Worm (Caenorhabditis elegans) whole organism, L3 larva: Measurements from ENCODE around the gene F20G2.2.

Experiments used
- R02D3.7 ChIP-seq: fragments of 150-350 bp; optimal IDR thresholded peaks from 2 replicates; lab custom pipeline; 2014; ENCODE audit warnings: missing biosample characterization, missing genetic modification characterization
- ZK546.5 ChIP-seq: sonication (generic microtip); optimal IDR thresholded peaks from 2 replicates; lab custom pipeline; 2017; ENCODE audit warnings: missing biosample characterization, missing genetic modification characterization
- aly-2 ChIP-seq: fragments of 150-350 bp; optimal IDR thresholded peaks from 2 replicates; lab custom pipeline; 2014; ENCODE audit warnings: missing biosample characterization, missing genetic modification characterization
- ama-1 ChIP-seq: fragments of 150-350 bp; optimal IDR thresholded peaks from 2 replicates; lab custom pipeline; 2018
- ceh-16 ChIP-seq: sonication (generic microtip); optimal IDR thresholded peaks from 2 replicates; lab custom pipeline; 2017; ENCODE audit warnings: missing biosample characterization, missing genetic modification characterization
- ceh-28 ChIP-seq: fragments of 150-350 bp; optimal IDR thresholded peaks from 2 replicates; lab custom pipeline; 2014; ENCODE audit warnings: missing biosample characterization, missing genetic modification reagents, missing genetic modification characterization
- ceh-82 ChIP-seq: fragments of 150-350 bp; optimal IDR thresholded peaks from 2 replicates; lab custom pipeline; 2014; ENCODE audit warnings: missing biosample characterization, missing genetic modification characterization
- ceh-9 ChIP-seq: sonication (generic microtip); optimal IDR thresholded peaks from 2 replicates; lab custom pipeline; 2018; ENCODE audit warnings: missing biosample characterization, missing genetic modification characterization
- daf-12 ChIP-seq: fragments of 150-350 bp; optimal IDR thresholded peaks from 2 replicates; lab custom pipeline; 2014; ENCODE audit warnings: missing biosample characterization, missing genetic modification reagents, missing genetic modification characterization
- egl-27 ChIP-seq: sonication (generic microtip); optimal IDR thresholded peaks from 4 replicates; lab custom pipeline; 2017; ENCODE audit warnings: missing biosample characterization, missing genetic modification reagents, missing genetic modification characterization
- egl-5 ChIP-seq: fragments of 150-350 bp; optimal IDR thresholded peaks from 2 replicates; lab custom pipeline; 2017; ENCODE audit warnings: missing biosample characterization, missing genetic modification reagents, missing genetic modification characterization, inconsistent platforms
- elt-1 ChIP-seq: fragments of 150-350 bp; optimal IDR thresholded peaks from 2 replicates; lab custom pipeline; 2014; ENCODE audit warnings: missing biosample characterization, missing genetic modification characterization
- elt-2 ChIP-seq: sonication (generic microtip); optimal IDR thresholded peaks from 2 replicates; lab custom pipeline; 2016; ENCODE audit warnings: missing genetic modification reagents, mild to moderate bottlenecking, missing genetic modification characterization, missing compliant biosample characterization
- elt-3 ChIP-seq, 3 experiments: fragments of 150-350 bp in 1 of 3; sonication (generic microtip) in 2 of 3; optimal IDR thresholded peaks; 2 replicates in 2 of 3; 4 replicates in 1 of 3; lab custom pipeline; 2014 to 2017; ENCODE audit warnings: missing biosample characterization in 3 of 3, missing genetic modification characterization in 3 of 3
- eor-1 ChIP-seq, 2 experiments: fragments of 150-350 bp; optimal IDR thresholded peaks; 2 replicates each; lab custom pipeline; 2014 to 2018; ENCODE audit warnings: missing biosample characterization in 2 of 2, missing genetic modification characterization in 2 of 2
- fkh-10 ChIP-seq: sonication (generic microtip); optimal IDR thresholded peaks from 2 replicates; lab custom pipeline; 2017; ENCODE audit warnings: missing biosample characterization, missing genetic modification reagents, missing genetic modification characterization
- fkh-2 ChIP-seq: fragments of 150-350 bp; optimal IDR thresholded peaks from 2 replicates; lab custom pipeline; 2014; ENCODE audit warnings: missing biosample characterization, missing genetic modification reagents, missing genetic modification characterization
- fos-1 ChIP-seq: fragments of 150-350 bp; optimal IDR thresholded peaks from 2 replicates; lab custom pipeline; 2014; ENCODE audit warnings: missing biosample characterization, missing genetic modification characterization
- hmg-11 ChIP-seq: sonication (generic microtip); optimal IDR thresholded peaks from 2 replicates; lab custom pipeline; 2016; ENCODE audit warnings: missing genetic modification characterization, missing compliant biosample characterization
- jun-1 ChIP-seq: fragments of 150-350 bp; optimal IDR thresholded peaks from 2 replicates; lab custom pipeline; 2014; ENCODE audit warnings: missing biosample characterization, missing genetic modification reagents, missing genetic modification characterization
- lin-15B ChIP-seq: fragments of 150-350 bp; optimal IDR thresholded peaks from 2 replicates; lab custom pipeline; 2014; ENCODE audit warnings: missing biosample characterization, missing genetic modification characterization
- lin-39 ChIP-seq: fragments of 150-350 bp; optimal IDR thresholded peaks from 2 replicates; lab custom pipeline; 2018; ENCODE audit warnings: missing biosample characterization, missing genetic modification reagents, missing genetic modification characterization
- lsy-12 ChIP-seq: sonication (generic microtip); optimal IDR thresholded peaks from 2 replicates; lab custom pipeline; 2016; ENCODE audit warnings: mild to moderate bottlenecking, missing genetic modification characterization, missing compliant biosample characterization
- mdl-1 ChIP-seq: fragments of 150-350 bp; optimal IDR thresholded peaks from 2 replicates; lab custom pipeline; 2014; ENCODE audit warnings: missing biosample characterization, missing genetic modification characterization
- mml-1 ChIP-seq: fragments of 150-350 bp; sonication (generic microtip); optimal IDR thresholded peaks from 3 replicates; lab custom pipeline; 2014; ENCODE audit warnings: missing biosample characterization, missing genetic modification characterization
- nfya-1 ChIP-seq: sonication (generic microtip); optimal IDR thresholded peaks from 2 replicates; lab custom pipeline; 2017; ENCODE audit warnings: missing genetic modification characterization, mild to moderate bottlenecking, missing compliant biosample characterization, antibody characterized with exemption, moderate library complexity; ENCODE audit not compliant: insufficient read depth
- nhr-11 ChIP-seq: fragments of 150-350 bp; optimal IDR thresholded peaks from 2 replicates; lab custom pipeline; 2014; ENCODE audit warnings: missing biosample characterization, missing genetic modification characterization
- nhr-12 ChIP-seq: fragments of 150-350 bp; optimal IDR thresholded peaks from 2 replicates; lab custom pipeline; 2014; ENCODE audit warnings: missing biosample characterization, missing genetic modification characterization
- nhr-23 ChIP-seq: fragments of 150-350 bp; optimal IDR thresholded peaks from 2 replicates; lab custom pipeline; 2014; ENCODE audit warnings: missing biosample characterization, missing genetic modification reagents, missing genetic modification characterization
- nhr-237 ChIP-seq: fragments of 150-350 bp; optimal IDR thresholded peaks from 2 replicates; lab custom pipeline; 2014; ENCODE audit warnings: missing biosample characterization, missing genetic modification characterization
- nhr-25 ChIP-seq: sonication (generic microtip); optimal IDR thresholded peaks from 2 replicates; lab custom pipeline; 2017; ENCODE audit warnings: missing biosample characterization, missing genetic modification characterization
- nhr-28 ChIP-seq: fragments of 150-350 bp; optimal IDR thresholded peaks from 2 replicates; lab custom pipeline; 2014; ENCODE audit warnings: missing biosample characterization, missing genetic modification characterization
- nhr-43 ChIP-seq: sonication (generic microtip); optimal IDR thresholded peaks from 2 replicates; lab custom pipeline; 2016; ENCODE audit warnings: mild to moderate bottlenecking, missing genetic modification characterization, missing compliant biosample characterization; ENCODE audit not compliant: poor library complexity, severe bottlenecking
- nhr-67 ChIP-seq: fragments of 150-350 bp; optimal IDR thresholded peaks from 2 replicates; lab custom pipeline; 2014; ENCODE audit warnings: missing biosample characterization, missing genetic modification characterization
- nhr-76 ChIP-seq: fragments of 150-350 bp; sonication (generic microtip); optimal IDR thresholded peaks from 5 replicates; lab custom pipeline; 2014; ENCODE audit warnings: missing biosample characterization, missing genetic modification characterization
- nhr-77 ChIP-seq: fragments of 150-350 bp; optimal IDR thresholded peaks from 2 replicates; lab custom pipeline; 2014; ENCODE audit warnings: missing biosample characterization, missing genetic modification characterization
- pha-4 ChIP-seq: fragments of 150-350 bp; optimal IDR thresholded peaks from 2 replicates; lab custom pipeline; 2014; ENCODE audit warnings: missing biosample characterization, missing genetic modification reagents, missing genetic modification characterization
- pqm-1 ChIP-seq: fragments of 150-350 bp; optimal IDR thresholded peaks from 2 replicates; lab custom pipeline; 2017; ENCODE audit warnings: missing biosample characterization, missing genetic modification characterization, inconsistent platforms
- sea-2 ChIP-seq: fragments of 150-350 bp; sonication (generic microtip); optimal IDR thresholded peaks from 4 replicates; lab custom pipeline; 2014; ENCODE audit warnings: missing biosample characterization, missing genetic modification reagents, missing genetic modification characterization
- skn-1 ChIP-seq: fragments of 150-350 bp; optimal IDR thresholded peaks from 2 replicates; lab custom pipeline; 2014; ENCODE audit warnings: missing biosample characterization, missing genetic modification characterization
- snpc-4 ChIP-seq: fragments of 150-350 bp; optimal IDR thresholded peaks from 2 replicates; lab custom pipeline; 2014; ENCODE audit warnings: missing biosample characterization, missing genetic modification characterization
- tbx-2 ChIP-seq: sonication (generic microtip); optimal IDR thresholded peaks from 2 replicates; lab custom pipeline; 2016; ENCODE audit warnings: mild to moderate bottlenecking, missing genetic modification characterization, missing compliant biosample characterization
- unc-39 ChIP-seq: sonication (generic microtip); optimal IDR thresholded peaks from 4 replicates; lab custom pipeline; 2017; ENCODE audit warnings: missing biosample characterization, missing genetic modification characterization
- unc-62 ChIP-seq: fragments of 150-350 bp; sonication (generic microtip); optimal IDR thresholded peaks from 4 replicates; lab custom pipeline; 2014; ENCODE audit warnings: missing biosample characterization, missing genetic modification reagents, missing genetic modification characterization
- zag-1 ChIP-seq: fragments of 150-350 bp; optimal IDR thresholded peaks from 2 replicates; lab custom pipeline; 2014; ENCODE audit warnings: missing biosample characterization, missing genetic modification characterization
- ztf-11 ChIP-seq: fragments of 150-350 bp; optimal IDR thresholded peaks from 2 replicates; lab custom pipeline; 2014; ENCODE audit warnings: missing biosample characterization, missing genetic modification characterization
- ztf-4 ChIP-seq: fragments of 150-350 bp; optimal IDR thresholded peaks from 2 replicates; lab custom pipeline; 2014; ENCODE audit warnings: missing biosample characterization, missing genetic modification characterization

Gene F20G2.2

ce11 chrV:13787948-13788681 is 31.9 kb upstream of the F20G2.2 start:
- no peak for TF ChIP-seq nhr-67 (tag; lab: Kevin White, UChicago)
- no peak for TF ChIP-seq nhr-77 (tag; lab: Kevin White, UChicago)
- no peak for TF ChIP-seq nhr-237 (tag; lab: Kevin White, UChicago)
- peak; percentile 48 for TF ChIP-seq pha-4 (tag; lab: Kevin White, UChicago)
- peak; percentile 7 for TF ChIP-seq nfya-1
- no peak for TF ChIP-seq aly-2 (tag; lab: Kevin White, UChicago)
- no peak for TF ChIP-seq ceh-16 (tag; lab: Kevin White, UChicago)
- TF ChIP-seq elt-2 (tag; lab: Kevin White, UChicago) = peak; percentile 62
- TF ChIP-seq nhr-43 (tag; lab: Kevin White, UChicago) = peak; percentile 66
- peak; percentile 42 for TF ChIP-seq nhr-23
- TF ChIP-seq mml-1 (tag; lab: Kevin White, UChicago) = no peak
- peak; percentile 69 for TF ChIP-seq nhr-25 (tag; lab: Kevin White, UChicago)
- TF ChIP-seq jun-1 (tag; lab: Kevin White, UChicago) = no peak
- peak; percentile 56 for TF ChIP-seq pqm-1 (tag; lab: Kevin White, UChicago)
- TF ChIP-seq nhr-76 (tag; lab: Kevin White, UChicago) = no peak
- no peak for TF ChIP-seq mdl-1
- no peak for TF ChIP-seq lin-15B (tag; lab: Kevin White, UChicago)
- TF ChIP-seq sea-2 (GFP tag; lab: Kevin White, UChicago) = no peak

ce11 chrV:13787225-13787898 is 31.2 kb upstream of the F20G2.2 start, which contains the start of the genes F53C11.4 and F53C11.5:
TSS of gene F53C11.4 (minus strand) at chrV:13787352.
TSS of gene F53C11.5 (plus strand) at chrV:13787549.
- TF ChIP-seq ceh-28 (tag; lab: Kevin White, UChicago) (peak; percentile 30), nfya-1 (peak; percentile 45), ceh-82 (tag; lab: Kevin White, UChicago) (no peak), nhr-67 (tag; lab: Kevin White, UChicago) (no peak), ztf-4 (no peak), nhr-43 (tag; lab: Kevin White, UChicago) (no peak), nhr-11 (no peak), pha-4 (tag; lab: Kevin White, UChicago) (peak; percentile 88), lin-15B (tag; lab: Kevin White, UChicago) (peak; percentile 3), egl-27 (tag; lab: Kevin White, UChicago) (no peak), pqm-1 (tag; lab: Kevin White, UChicago) (peak; percentile 46), mml-1 (tag; lab: Kevin White, UChicago) (no peak), jun-1 (tag; lab: Kevin White, UChicago) (peak; percentile 66), R02D3.7 (tag; lab: Kevin White, UChicago) (no peak), tbx-2 (tag; lab: Kevin White, UChicago) (no peak), unc-62 (GFP tag; lab: Kevin White, UChicago) (no peak), eor-1 (tag; optimal IDR thresholded peaks at IDR 0.05; lab: Kevin White, UChicago) (no peak), ceh-16 (tag; lab: Kevin White, UChicago) (no peak), zag-1 (tag; lab: Kevin White, UChicago) (no peak), fos-1 (tag; lab: Kevin White, UChicago) (no peak), nhr-28 (tag; lab: Kevin White, UChicago) (no peak), mdl-1 (no peak), elt-3 (tag; optimal IDR thresholded peaks at IDR 0.05; lab: Kevin White, UChicago) (no peak), daf-12 (tag; lab: Kevin White, UChicago) (no peak), ztf-11 (tag; lab: Kevin White, UChicago) (no peak), lsy-12 (peak; percentile 36), fkh-10 (GFP tag; lab: Kevin White, UChicago) (no peak), nhr-77 (tag; lab: Kevin White, UChicago) (no peak), aly-2 (tag; lab: Kevin White, UChicago) (no peak), unc-39 (tag; lab: Kevin White, UChicago) (no peak), lin-39 (tag; lab: Kevin White, UChicago) (peak; percentile 48), snpc-4 (tag; lab: Kevin White, UChicago) (no peak), nhr-237 (tag; lab: Kevin White, UChicago) (no peak), sea-2 (GFP tag; lab: Kevin White, UChicago) (no peak), nhr-76 (tag; lab: Kevin White, UChicago) (no peak), hmg-11 (tag; lab: Kevin White, UChicago) (peak; percentile 3), nhr-23 (peak; percentile 91), ceh-9 (tag; lab: Kevin White, UChicago) (no peak), elt-1 (tag; lab: Kevin White, UChicago) (no peak), elt-2 (tag; lab: Kevin White, UChicago) (peak; percentile 69), egl-5 (no peak), nhr-12 (tag; lab: Kevin White, UChicago) (no peak), ama-1 (lab: Kevin White, UChicago) (peak; percentile 29), skn-1 (tag; lab: Kevin White, UChicago) (no peak), fkh-2 (tag; lab: Kevin White, UChicago) (no peak), nhr-25 (tag; lab: Kevin White, UChicago) (no peak), ZK546.5 (tag; lab: Kevin White, UChicago) (no peak)
- TF ChIP-seq, all 47 proteins: peak for 12
